Worm (Caenorhabditis elegans): Measurements from ENCODE around the gene E02H9.7.
A peak's percentile ranks its signal among the peaks of the same experiment; 100 is the strongest.

Gene E02H9.7

DNA sequence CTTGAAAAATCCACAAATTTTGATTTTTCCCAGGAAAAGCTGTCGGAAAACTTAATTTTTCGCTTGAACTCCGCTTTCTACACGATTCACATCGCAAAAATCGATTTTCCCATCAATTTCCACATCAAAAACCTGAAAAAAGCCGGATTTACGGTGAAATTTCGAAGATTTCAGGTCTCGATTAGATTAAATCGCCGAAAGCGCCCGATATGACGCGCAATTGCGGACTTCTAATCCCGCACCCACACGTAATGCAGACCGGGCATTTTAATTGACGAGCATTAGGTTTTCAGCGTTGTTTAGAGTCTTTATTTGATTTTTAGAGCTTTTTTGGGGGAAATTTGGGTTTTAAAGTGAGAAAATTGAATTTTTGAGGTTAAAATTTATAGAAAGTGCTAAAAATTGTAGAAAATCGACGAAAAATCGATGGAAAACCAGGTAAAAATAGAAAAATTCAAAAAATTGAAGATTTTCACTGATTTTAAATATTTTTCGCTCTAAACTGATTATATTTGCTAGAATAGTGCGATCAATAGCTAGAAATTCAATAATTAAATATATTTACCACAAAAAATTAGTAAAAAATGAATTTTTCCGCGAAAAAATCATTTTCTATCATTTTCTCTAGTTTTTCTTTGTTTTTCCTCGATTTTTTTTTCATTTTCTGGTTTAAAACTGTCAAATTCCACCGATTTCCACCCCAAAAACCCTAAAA lies 41.7 kb upstream of the E02H9.7 start, which contains the start of gene Y54F10AL.1 (continued):
- no peak for TF ChIP-seq sup-37 (GFP tag; optimal IDR thresholded peaks at IDR 0.05)
- no peak for TF ChIP-seq irx-1 (tag; optimal IDR thresholded peaks at IDR 0.05)
- no peak for TF ChIP-seq nhr-71 (tag; optimal IDR thresholded peaks at IDR 0.05)
- TF ChIP-seq unc-30 (tag; optimal IDR thresholded peaks at IDR 0.05), result no peak
- no peak for TF ChIP-seq unc-130 (tag; optimal IDR thresholded peaks at IDR 0.05)
- no peak for TF ChIP-seq Y116A8C.19 (tag; optimal IDR thresholded peaks at IDR 0.05; ENCODE audit: borderline replicate concordance)
- TF ChIP-seq elt-3 (tag; optimal IDR thresholded peaks at IDR 0.05), result no peak
- no peak for TF ChIP-seq lin-14 (GFP tag; optimal IDR thresholded peaks at IDR 0.05)
- no peak for TF ChIP-seq egl-13 (tag; optimal IDR thresholded peaks at IDR 0.05)
- TF ChIP-seq hlh-17 (GFP tag; optimal IDR thresholded peaks at IDR 0.05; ENCODE audit: borderline replicate concordance), result no peak
- no peak for TF ChIP-seq nhr-237 (tag; optimal IDR thresholded peaks at IDR 0.05)
- TF ChIP-seq lin-15B (tag; optimal IDR thresholded peaks at IDR 0.05), result no peak
- no peak for TF ChIP-seq C34B4.2 (tag; optimal IDR thresholded peaks at IDR 0.05)
- no peak for TF ChIP-seq isw-1 (GFP tag; IDR thresholded peaks at IDR 0.05)
- no peak for TF ChIP-seq ces-1 (GFP tag; optimal IDR thresholded peaks at IDR 0.05)
- no peak for TF ChIP-seq tbx-2 (tag; optimal IDR thresholded peaks at IDR 0.05)
- TF ChIP-seq aly-2 (tag; optimal IDR thresholded peaks at IDR 0.05), result no peak
- TF ChIP-seq dsc-1 (tag; optimal IDR thresholded peaks at IDR 0.05), result no peak
- TF ChIP-seq grh-1 (GFP tag; IDR thresholded peaks at IDR 0.05), result no peak
- no peak for TF ChIP-seq nhr-77 (tag; optimal IDR thresholded peaks at IDR 0.05)
- no peak for TF ChIP-seq pax-3 (tag; optimal IDR thresholded peaks at IDR 0.05)
- TF ChIP-seq nhr-76 (tag; optimal IDR thresholded peaks at IDR 0.05), result no peak
- TF ChIP-seq ztf-4 (tag; optimal IDR thresholded peaks at IDR 0.05), result no peak
- no peak for TF ChIP-seq jun-1 (tag; optimal IDR thresholded peaks at IDR 0.05)
- TF ChIP-seq aha-1 (tag; optimal IDR thresholded peaks at IDR 0.05), result no peak
- TF ChIP-seq unc-62 (GFP tag; optimal IDR thresholded peaks at IDR 0.05), result no peak
- TF ChIP-seq ceh-63 (GFP tag; optimal IDR thresholded peaks at IDR 0.05), result no peak
- TF ChIP-seq pqm-1 (tag; optimal IDR thresholded peaks at IDR 0.05), result no peak
- TF ChIP-seq C04F5.9 (tag; optimal IDR thresholded peaks at IDR 0.05), result no peak
- TF ChIP-seq ama-1 (optimal IDR thresholded peaks at IDR 0.05), result no peak
- TF ChIP-seq egl-27 (tag; optimal IDR thresholded peaks at IDR 0.05), result no peak
- TF ChIP-seq nhr-12 (tag; optimal IDR thresholded peaks at IDR 0.05), result no peak
- peak in 1 of 3 experiments; percentile 15 for TF ChIP-seq ceh-82 (tag; optimal IDR thresholded peaks at IDR 0.05)
- TF ChIP-seq ztf-11 (tag; optimal IDR thresholded peaks at IDR 0.05), result no peak
- TF ChIP-seq unc-86 (tag; optimal IDR thresholded peaks at IDR 0.05), result no peak
- TF ChIP-seq nhr-90 (tag; optimal IDR thresholded peaks at IDR 0.05; ENCODE audit: poor library complexity), result no peak
- no peak for TF ChIP-seq fkh-10 (GFP tag; optimal IDR thresholded peaks at IDR 0.05)
- no peak for TF ChIP-seq zag-1 (tag; optimal IDR thresholded peaks at IDR 0.05)
- no peak for TF ChIP-seq lin-39 (tag; optimal IDR thresholded peaks at IDR 0.05)
- peak in 2 of 3 experiments; percentile 35 to 67 for TF ChIP-seq dpl-1 (GFP tag; optimal IDR thresholded peaks at IDR 0.05)
- TF ChIP-seq hpl-2 (GFP tag; optimal IDR thresholded peaks at IDR 0.05), result no peak
- TF ChIP-seq nhr-11 (tag; optimal IDR thresholded peaks at IDR 0.05), result no peak
- TF ChIP-seq F16B12.6 (tag; optimal IDR thresholded peaks at IDR 0.05), result peak; percentile 88

DNA sequence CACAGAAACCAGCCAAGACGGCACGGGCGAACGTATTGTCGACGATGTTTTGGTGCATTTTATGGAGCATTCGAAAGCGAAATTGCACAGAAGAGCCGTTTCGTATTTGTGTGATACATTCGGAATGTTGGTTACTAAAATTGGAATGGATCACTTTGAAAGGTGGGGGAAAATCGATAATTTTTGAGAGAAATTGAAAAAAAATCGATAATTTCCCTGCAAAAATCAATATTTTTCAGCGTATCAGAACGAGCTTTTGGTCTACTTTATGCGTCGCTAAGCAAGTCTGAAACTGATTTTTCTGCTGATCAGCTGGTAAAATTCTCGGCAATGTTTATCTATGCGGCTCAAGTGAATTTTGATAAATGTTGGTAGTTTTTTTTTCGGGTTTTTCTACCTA lies 37.3 kb upstream of the E02H9.7 start:
- TF ChIP-seq ets-5 (GFP tag; IDR thresholded peaks at IDR 0.05), result no peak
- no peak for TF ChIP-seq ceh-63 (GFP tag; optimal IDR thresholded peaks at IDR 0.05)
- TF ChIP-seq zag-1 (tag; optimal IDR thresholded peaks at IDR 0.05), result no peak
- TF ChIP-seq pag-3 (tag; optimal IDR thresholded peaks at IDR 0.05; ENCODE audit: borderline replicate concordance, insufficient read depth), result no peak
- TF ChIP-seq tlp-1 (tag; optimal IDR thresholded peaks at IDR 0.05), result no peak
- TF ChIP-seq pax-3 (tag; optimal IDR thresholded peaks at IDR 0.05), result no peak
- no peak for TF ChIP-seq fkh-10 (GFP tag; optimal IDR thresholded peaks at IDR 0.05)
- no peak for TF ChIP-seq mdl-1 (tag; optimal IDR thresholded peaks at IDR 0.05)
- no peak for TF ChIP-seq ceh-8 (GFP tag; optimal IDR thresholded peaks at IDR 0.05)
- TF ChIP-seq sox-4 (tag; optimal IDR thresholded peaks at IDR 0.05), result no peak
- no peak for TF ChIP-seq blmp-1 (tag; optimal IDR thresholded peaks at IDR 0.05)
- no peak for TF ChIP-seq mef-2 (tag; optimal IDR thresholded peaks at IDR 0.05)
- no peak for TF ChIP-seq xbp-1 (tag; optimal IDR thresholded peaks at IDR 0.05)
- no peak for TF ChIP-seq C04F5.9 (tag; optimal IDR thresholded peaks at IDR 0.05)
